Fruit fly (Drosophila melanogaster) whole organism, embryonic: ENCODE data around the gene CG43400.

Experiments used
- Ada2b ChIP-seq: fragments of 200-800 bp; sonication (Bioruptor generic); IDR thresholded peaks from 2 replicates; pipeline ENCODE4 v1.3.6; 2022; ENCODE audit warnings: missing biosample characterization, missing genetic modification characterization
- Antp ChIP-seq: fragments of 200-800 bp; sonication (Bioruptor generic); optimal IDR thresholded peaks from 3 replicates; lab custom pipeline; 2016; ENCODE audit warnings: missing biosample characterization, missing genetic modification characterization
- BEAF-32 ChIP-seq: fragments of 200-800 bp; sonication (Bioruptor generic); optimal IDR thresholded peaks from 3 replicates; lab custom pipeline; 2017; ENCODE audit warnings: missing biosample characterization, missing genetic modification characterization, mild to moderate bottlenecking, moderate library complexity, missing genetic modification reagents
- CG10543 ChIP-seq: fragments of 200-800 bp; sonication (Bioruptor generic); optimal IDR thresholded peaks from 3 replicates; lab custom pipeline; 2017; ENCODE audit warnings: missing biosample characterization, mild to moderate bottlenecking, missing genetic modification characterization, moderate library complexity
- CG10654 ChIP-seq: fragments of 200-800 bp; sonication (Bioruptor generic); optimal IDR thresholded peaks from 2 replicates; lab custom pipeline; 2016; ENCODE audit warnings: missing biosample characterization, missing genetic modification characterization
- CG11398 ChIP-seq: fragments of 200-800 bp; sonication (Bioruptor generic); optimal IDR thresholded peaks from 2 replicates; lab custom pipeline; 2016; ENCODE audit warnings: missing biosample characterization, missing genetic modification characterization
- CG12071 ChIP-seq: fragments of 200-800 bp; sonication (Bioruptor generic); optimal IDR thresholded peaks from 3 replicates; lab custom pipeline; 2018; ENCODE audit warnings: missing biosample characterization, mild to moderate bottlenecking, missing genetic modification characterization
- CG12104 ChIP-seq: fragments of 200-800 bp; sonication (Bioruptor generic); optimal IDR thresholded peaks from 3 replicates; lab custom pipeline; 2016; ENCODE audit warnings: missing biosample characterization, missing genetic modification characterization
- CG13624 ChIP-seq: fragments of 200-800 bp; sonication (Bioruptor generic); optimal IDR thresholded peaks from 2 replicates; lab custom pipeline; 2016; ENCODE audit warnings: missing biosample characterization, missing genetic modification characterization
- CG14014 ChIP-seq: fragments of 200-800 bp; sonication (Bioruptor generic); IDR thresholded peaks from 2 replicates; pipeline ENCODE4 v1.3.6; 2022; ENCODE audit warnings: missing biosample characterization, missing genetic modification characterization
- CG15011 ChIP-seq: fragments of 200-800 bp; sonication (Bioruptor generic); optimal IDR thresholded peaks from 3 replicates; lab custom pipeline; 2018; ENCODE audit warnings: missing biosample characterization, mild to moderate bottlenecking, missing genetic modification characterization
- CG15514 ChIP-seq: fragments of 200-800 bp; sonication (Bioruptor generic); optimal IDR thresholded peaks from 3 replicates; lab custom pipeline; 2017; ENCODE audit warnings: missing biosample characterization, missing genetic modification characterization, mild to moderate bottlenecking, moderate library complexity, missing genetic modification reagents
- CG17361 ChIP-seq: fragments of 200-800 bp; sonication (Bioruptor generic); IDR thresholded peaks from 3 replicates; pipeline ENCODE4 v1.3.6; 2022; ENCODE audit warnings: missing biosample characterization, missing genetic modification characterization
- CG17385 ChIP-seq: fragments of 200-800 bp; sonication (Bioruptor generic); optimal IDR thresholded peaks from 3 replicates; lab custom pipeline; 2018; ENCODE audit warnings: missing biosample characterization, mild to moderate bottlenecking, missing genetic modification characterization
- CG2116 ChIP-seq: fragments of 200-800 bp; sonication (Bioruptor generic); optimal IDR thresholded peaks from 3 replicates; lab custom pipeline; 2018; ENCODE audit warnings: missing biosample characterization, mild to moderate bottlenecking, missing genetic modification characterization
- CG2129 ChIP-seq: fragments of 200-800 bp; sonication (Bioruptor generic); IDR thresholded peaks from 2 replicates; pipeline ENCODE4 v1.3.6; 2022; ENCODE audit warnings: missing biosample characterization, missing genetic modification characterization; ENCODE audit not compliant: partially characterized antibody
- CG2712 ChIP-seq: fragments of 200-800 bp; optimal IDR thresholded peaks from 3 replicates; lab custom pipeline; 2019; ENCODE audit warnings: missing biosample characterization, mild to moderate bottlenecking, missing genetic modification characterization, moderate library complexity
- CG2889 ChIP-seq: fragments of 200-800 bp; sonication (Bioruptor generic); IDR thresholded peaks from 3 replicates; pipeline ENCODE4 v1.3.6; 2022; ENCODE audit warnings: missing biosample characterization, missing genetic modification characterization
- CG34224 ChIP-seq: fragments of 200-800 bp; sonication (Bioruptor generic); IDR thresholded peaks from 3 replicates; pipeline ENCODE4 v1.3.6; 2022; ENCODE audit warnings: missing biosample characterization, missing genetic modification characterization; ENCODE audit not compliant: partially characterized antibody
- CG4424 ChIP-seq: fragments of 200-800 bp; sonication (Bioruptor generic); optimal IDR thresholded peaks from 3 replicates; lab custom pipeline; 2016; ENCODE audit warnings: missing biosample characterization, missing genetic modification characterization
- CG6683 ChIP-seq: fragments of 200-800 bp; sonication (Bioruptor generic); optimal IDR thresholded peaks from 2 replicates; lab custom pipeline; 2017; ENCODE audit warnings: missing biosample characterization, mild to moderate bottlenecking, missing genetic modification characterization, missing genetic modification reagents
- CG8290 ChIP-seq, 3 experiments: fragments of 200-800 bp; sonication (Bioruptor generic); optimal IDR thresholded peaks; 2 replicates each; lab custom pipeline; 2016 to 2019; ENCODE audit warnings: missing biosample characterization in 3 of 3, missing genetic modification characterization in 3 of 3, mild to moderate bottlenecking in 2 of 3, moderate library complexity in 1 of 3
- H2.0 ChIP-seq: fragments of 200-800 bp; sonication (Bioruptor generic); IDR thresholded peaks from 2 replicates; pipeline ENCODE4 v1.3.6; 2022; ENCODE audit warnings: missing biosample characterization, missing genetic modification characterization
- Hey ChIP-seq: fragments of 200-800 bp; sonication (Bioruptor generic); optimal IDR thresholded peaks from 3 replicates; lab custom pipeline; 2018; ENCODE audit warnings: missing biosample characterization, mild to moderate bottlenecking, missing genetic modification characterization
- Kr ChIP-seq: fragments of 200-800 bp; sonication (Bioruptor generic); optimal IDR thresholded peaks from 2 replicates; lab custom pipeline; 2017; ENCODE audit warnings: missing biosample characterization, mild to moderate bottlenecking, missing genetic modification characterization
- Optix ChIP-seq: fragments of 200-800 bp; sonication (Bioruptor generic); IDR thresholded peaks from 3 replicates; pipeline ENCODE4 v1.3.6; 2022; ENCODE audit warnings: missing biosample characterization, missing genetic modification characterization
- Scr ChIP-seq: fragments of 200-800 bp; sonication (Bioruptor generic); IDR thresholded peaks from 2 replicates; pipeline ENCODE4 v1.3.6; 2022; ENCODE audit warnings: missing biosample characterization, missing genetic modification characterization; ENCODE audit not compliant: partially characterized antibody
- YL-1 ChIP-seq: fragments of 200-800 bp; sonication (Bioruptor generic); optimal IDR thresholded peaks from 3 replicates; lab custom pipeline; 2017; ENCODE audit warnings: missing biosample characterization, mild to moderate bottlenecking, missing genetic modification characterization
- abd-A ChIP-seq: fragments of 200-800 bp; sonication (Bioruptor generic); optimal IDR thresholded peaks from 3 replicates; lab custom pipeline; 2019; ENCODE audit warnings: missing biosample characterization, mild to moderate bottlenecking, missing genetic modification characterization, moderate library complexity
- cad ChIP-seq: fragments of >200 bp; optimal IDR thresholded peaks from 2 replicates; lab custom pipeline; 2017; ENCODE audit warnings: missing biosample characterization, missing genetic modification characterization
- caup ChIP-seq: fragments of 200-800 bp; sonication (Bioruptor generic); optimal IDR thresholded peaks from 3 replicates; lab custom pipeline; 2017; ENCODE audit warnings: missing biosample characterization, mild to moderate bottlenecking, missing genetic modification characterization, moderate library complexity; ENCODE audit not compliant: severe bottlenecking
- crp ChIP-seq, 2 experiments: fragments of 200-800 bp; sonication (Bioruptor generic); optimal IDR thresholded peaks; 2 replicates in 1 of 2; 3 replicates in 1 of 2; lab custom pipeline; 2017; ENCODE audit warnings: missing biosample characterization in 2 of 2, missing genetic modification characterization in 2 of 2, mild to moderate bottlenecking in 1 of 2, moderate library complexity in 1 of 2
- esg ChIP-seq: fragments of 200-800 bp; sonication (Bioruptor generic); conservative IDR thresholded peaks from 2 replicates; pipeline ENCODE4 v1.3.6; 2022; ENCODE audit warnings: missing biosample characterization, missing genetic modification characterization
- gem ChIP-seq: fragments of 200-800 bp; sonication (Bioruptor generic); optimal IDR thresholded peaks from 2 replicates; lab custom pipeline; 2019; ENCODE audit warnings: missing biosample characterization, mild to moderate bottlenecking, missing genetic modification characterization, moderate library complexity
- hkb ChIP-seq, 2 experiments: fragments of 200-800 bp in 1 of 2; fragments of >200 bp in 1 of 2; sonication (Bioruptor generic) in 1 of 2; IDR thresholded peaks in 1 of 2; optimal IDR thresholded peaks in 1 of 2; 2 replicates each; pipeline versions ENCODE4 v1.3.6 to Lab custom; 2017 to 2022; ENCODE audit warnings: missing biosample characterization in 1 of 2, missing genetic modification characterization in 1 of 2
- jing ChIP-seq: fragments of 200-800 bp; sonication (Bioruptor generic); optimal IDR thresholded peaks from 2 replicates; lab custom pipeline; 2018; ENCODE audit warnings: missing biosample characterization, mild to moderate bottlenecking, missing genetic modification characterization
- jumu ChIP-seq: fragments of 200-800 bp; sonication (Bioruptor generic); optimal IDR thresholded peaks from 3 replicates; lab custom pipeline; 2016; ENCODE audit warnings: missing biosample characterization, missing genetic modification characterization
- kah ChIP-seq: fragments of 200-800 bp; sonication (Bioruptor generic); optimal IDR thresholded peaks from 2 replicates; lab custom pipeline; 2018; ENCODE audit warnings: missing biosample characterization, mild to moderate bottlenecking, missing genetic modification characterization
- nerfin-2 ChIP-seq: fragments of 200-800 bp; sonication (Bioruptor generic); IDR thresholded peaks from 2 replicates; pipeline ENCODE4 v1.3.6; 2022; ENCODE audit warnings: missing biosample characterization, missing genetic modification characterization; ENCODE audit not compliant: partially characterized antibody
- oc ChIP-seq: fragments of 200-800 bp; sonication (Bioruptor generic); optimal IDR thresholded peaks from 2 replicates; lab custom pipeline; 2018; ENCODE audit warnings: missing biosample characterization, mild to moderate bottlenecking, missing genetic modification characterization, moderate library complexity
- p53 ChIP-seq: fragments of 200-800 bp; sonication (Bioruptor generic); optimal IDR thresholded peaks from 2 replicates; lab custom pipeline; 2016; ENCODE audit warnings: missing biosample characterization, missing genetic modification characterization
- pfk ChIP-seq: fragments of 200-800 bp; sonication (Bioruptor generic); optimal IDR thresholded peaks from 2 replicates; lab custom pipeline; 2018; ENCODE audit warnings: missing biosample characterization, mild to moderate bottlenecking, missing genetic modification characterization, moderate library complexity
- rib ChIP-seq: fragments of 200-800 bp; sonication (Bioruptor generic); IDR thresholded peaks from 2 replicates; pipeline ENCODE4 v1.3.6; 2022; ENCODE audit warnings: missing biosample characterization, missing genetic modification characterization
- scrt ChIP-seq: fragments of 200-800 bp; sonication (Bioruptor generic); optimal IDR thresholded peaks from 2 replicates; lab custom pipeline; 2018; ENCODE audit warnings: missing biosample characterization, mild to moderate bottlenecking, missing genetic modification characterization, moderate library complexity
- sna ChIP-seq: fragments of 200-800 bp; sonication (Bioruptor generic); IDR thresholded peaks from 2 replicates; pipeline ENCODE4 v1.3.6; 2022; ENCODE audit warnings: missing biosample characterization, missing genetic modification characterization; ENCODE audit not compliant: partially characterized antibody
- ssp ChIP-seq: fragments of 200-800 bp; sonication (Bioruptor generic); IDR thresholded peaks from 2 replicates; pipeline ENCODE4 v1.3.6; 2022; ENCODE audit warnings: missing biosample characterization, missing genetic modification characterization
- zen2 ChIP-seq: fragments of 200-800 bp; sonication (Bioruptor generic); IDR thresholded peaks from 3 replicates; pipeline ENCODE4 v1.3.6; 2022; ENCODE audit warnings: missing biosample characterization, missing genetic modification characterization; ENCODE audit not compliant: partially characterized antibody

The CG43400 gene

DNA sequence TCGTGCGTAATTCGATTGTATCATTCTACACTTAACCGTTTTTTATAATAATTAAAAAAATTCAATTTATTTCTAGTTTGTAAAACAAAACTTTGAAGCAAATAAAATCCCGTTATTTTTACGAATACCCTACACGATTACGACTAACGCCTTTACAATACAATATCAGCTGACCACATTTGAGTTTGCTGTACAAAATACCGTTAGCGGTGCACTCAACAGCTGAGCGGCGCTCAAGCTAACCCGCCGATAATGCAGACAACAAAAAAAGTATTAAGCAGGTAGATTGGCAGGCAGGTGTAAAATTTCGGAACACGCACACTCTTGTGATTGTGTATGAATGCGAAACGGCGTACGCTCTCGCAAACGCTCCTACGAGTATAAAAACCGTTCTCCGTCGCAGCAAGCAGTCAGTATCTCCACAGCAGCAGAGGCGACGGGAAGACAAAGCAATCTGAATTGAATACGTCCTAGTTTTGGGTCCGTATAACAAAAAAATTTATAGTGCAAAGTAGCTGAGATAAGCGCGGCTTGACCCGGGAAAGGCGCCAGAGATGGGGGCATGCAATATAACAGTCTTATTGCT is 31.3 kb downstream of the CG43400 start, which contains the start of gene Acer (continued):
- no peak for TF ChIP-seq CG12071 (GFP tag; lab: Kevin White, UChicago)
- peak; percentile 28 for TF ChIP-seq oc (tag; lab: Kevin White, UChicago)
- peak; percentile 52 for TF ChIP-seq CG8290 (GFP tag; optimal IDR thresholded peaks at IDR 0.05; lab: Kevin White, UChicago)
- TF ChIP-seq CG8290 (tag; optimal IDR thresholded peaks at IDR 0.05; lab: Kevin White, UChicago): no peak
- no peak for TF ChIP-seq CG10654 (GFP tag; lab: Kevin White, UChicago)
- no peak for TF ChIP-seq CG6683 (GFP tag; lab: Kevin White, UChicago)
- peak; percentile 39 for TF ChIP-seq CG2116 (GFP tag; lab: Kevin White, UChicago)
- peak; percentile 23 for TF ChIP-seq caup (GFP tag; lab: Kevin White, UChicago)
- no peak for TF ChIP-seq esg
- peak; percentile 36 for TF ChIP-seq BEAF-32 (GFP tag; lab: Kevin White, UChicago)
- peak; percentile 15 for TF ChIP-seq kah
- TF ChIP-seq hkb (optimal IDR thresholded peaks at IDR 0.05; lab: Kevin White, UChicago): no peak
- 0 out of 2 replicates have a peak, but pooled peaks have one; percentile 13 for TF ChIP-seq hkb (GFP tag; IDR thresholded peaks at IDR 0.05; lab: Robert Waterston, UW)
- TF ChIP-seq CG2712 (tag; lab: Kevin White, UChicago): peak; percentile 30
- no peak for TF ChIP-seq ssp (GFP tag; lab: Robert Waterston, UW)
- peak; percentile 47; the same call in 1 of the 2 replicates for TF ChIP-seq CG2129 (GFP tag; lab: Robert Waterston, UW)
- TF ChIP-seq CG13624: peak; percentile 30
- no peak for TF ChIP-seq jing (GFP tag; lab: Kevin White, UChicago)
- no peak for TF ChIP-seq CG2889
- TF ChIP-seq crp (GFP tag; optimal IDR thresholded peaks at IDR 0.05; lab: Kevin White, UChicago): peak; percentile 53 to 91
- 0 out of 2 replicates have a peak, but pooled peaks have one; percentile 19 for TF ChIP-seq sna
- TF ChIP-seq cad (GFP tag; lab: Kevin White, UChicago): no peak
- peak; percentile 59 for TF ChIP-seq CG10543 (GFP tag; lab: Kevin White, UChicago)
- TF ChIP-seq p53: peak; percentile 24
- TF ChIP-seq Scr (GFP tag; lab: Robert Waterston, UW): peak; percentile 35; the same call in 1 of the 2 replicates
- no peak for TF ChIP-seq CG15011 (GFP tag; lab: Kevin White, UChicago)
- TF ChIP-seq CG17361 (GFP tag; lab: Robert Waterston, UW): peak; percentile 34; the same call in 2 of the 3 replicates
- TF ChIP-seq H2.0 (GFP tag; lab: Robert Waterston, UW): 0 out of 2 replicates have a peak, but pooled peaks have one; percentile 17
- TF ChIP-seq Ada2b (GFP tag; lab: Robert Waterston, UW): no peak
- no peak for TF ChIP-seq jumu (GFP tag; lab: Kevin White, UChicago)
- no peak for TF ChIP-seq Hey (tag; lab: Kevin White, UChicago)
- peak; percentile 11 for TF ChIP-seq pfk (GFP tag; lab: Kevin White, UChicago)
- peak; percentile 24 for TF ChIP-seq Kr (GFP tag; lab: Kevin White, UChicago)
- TF ChIP-seq CG15514: peak; percentile 8
- no peak for TF ChIP-seq gem
- no peak for TF ChIP-seq CG4424 (GFP tag; lab: Kevin White, UChicago)
- peak; percentile 73; the same call in 1 of the 2 replicates for TF ChIP-seq rib (GFP tag; lab: Robert Waterston, UW)
- TF ChIP-seq Optix (GFP tag; lab: Robert Waterston, UW): no peak
- TF ChIP-seq zen2 (GFP tag; lab: Robert Waterston, UW): peak; percentile 4; the same call in 1 of the 3 replicates
- no peak for TF ChIP-seq abd-A
- no peak for TF ChIP-seq Antp (GFP tag; lab: Kevin White, UChicago)
- TF ChIP-seq CG11398 (GFP tag; lab: Kevin White, UChicago): no peak
- TF ChIP-seq scrt: no peak
- no peak for TF ChIP-seq CG12104
- TF ChIP-seq CG17385: peak; percentile 5
- TF ChIP-seq CG34224 (GFP tag; lab: Robert Waterston, UW): peak; percentile 25; the same call in 1 of the 3 replicates
- no peak for TF ChIP-seq nerfin-2 (GFP tag; lab: Robert Waterston, UW)
- TF ChIP-seq YL-1 (GFP tag; lab: Kevin White, UChicago): no peak
- TF ChIP-seq CG14014 (GFP tag; lab: Robert Waterston, UW): no peak
